Worm (Caenorhabditis elegans) whole organism, L4 larva: ENCODE measurements around the gene F53G2.3.

Experiments used
- T20F7.1 ChIP-seq: fragments of 200-800 bp; sonication (Bioruptor generic); optimal IDR thresholded peaks from 2 replicates; lab custom pipeline; 2018; ENCODE audit warnings: mild to moderate bottlenecking, missing genetic modification characterization, missing compliant biosample characterization
- ama-1 ChIP-seq: fragments of 150-350 bp; optimal IDR thresholded peaks from 2 replicates; lab custom pipeline; 2014; ENCODE audit warnings: inconsistent platforms, mixed read lengths
- daf-19 ChIP-seq: fragments of 200-800 bp; sonication (Bioruptor generic); conservative IDR thresholded peaks from 2 replicates; pipeline ENCODE4 v1.3.6; 2022; ENCODE audit warnings: missing genetic modification characterization, missing compliant biosample characterization
- dve-1 ChIP-seq: sonication (generic microtip); optimal IDR thresholded peaks from 2 replicates; lab custom pipeline; 2017; ENCODE audit warnings: antibody characterized with exemption, mild to moderate bottlenecking, missing genetic modification characterization, missing compliant biosample characterization; ENCODE audit not compliant: insufficient read depth
- egl-43 ChIP-seq: fragments of 200-800 bp; sonication (Bioruptor generic); IDR thresholded peaks from 2 replicates; pipeline ENCODE4 v1.3.6; 2022; ENCODE audit warnings: missing genetic modification reagents, missing genetic modification characterization, missing compliant biosample characterization
- fkh-10 ChIP-seq: fragments of 150-350 bp; optimal IDR thresholded peaks from 2 replicates; lab custom pipeline; 2014; ENCODE audit warnings: missing biosample characterization, missing genetic modification reagents, missing genetic modification characterization
- lin-13 ChIP-seq: fragments of 150-350 bp; optimal IDR thresholded peaks from 2 replicates; lab custom pipeline; 2014; ENCODE audit warnings: missing biosample characterization, missing genetic modification reagents, missing genetic modification characterization
- lin-15B ChIP-seq: fragments of 150-350 bp; sonication (generic microtip); optimal IDR thresholded peaks from 3 replicates; lab custom pipeline; 2014; ENCODE audit warnings: missing biosample characterization, missing genetic modification characterization
- lir-3 ChIP-seq: sonication (generic microtip); optimal IDR thresholded peaks from 2 replicates; lab custom pipeline; 2016; ENCODE audit warnings: mild to moderate bottlenecking, missing genetic modification characterization, missing compliant biosample characterization
- pqm-1 ChIP-seq: sonication (generic microtip); optimal IDR thresholded peaks from 2 replicates; lab custom pipeline; 2017; ENCODE audit warnings: missing biosample characterization, missing genetic modification characterization
- saeg-2 ChIP-seq: fragments of 200-800 bp; sonication (Bioruptor generic); IDR thresholded peaks from 2 replicates; pipeline ENCODE4 v1.3.6; 2022; ENCODE audit warnings: missing genetic modification reagents, missing genetic modification characterization, missing compliant biosample characterization
- snpc-4 ChIP-seq: fragments of 150-350 bp; optimal IDR thresholded peaks from 2 replicates; lab custom pipeline; 2014; ENCODE audit warnings: missing biosample characterization, missing genetic modification characterization

- TF ChIP-seq lir-3 (tag; lab: Kevin White, UChicago): no peak
- no peak for TF ChIP-seq fkh-10 (GFP tag; lab: Kevin White, UChicago)
- peak; percentile 27 for TF ChIP-seq ama-1 (lab: Kevin White, UChicago)
- peak; percentile 32 for TF ChIP-seq dve-1
- TF ChIP-seq egl-43: no peak
- no peak for TF ChIP-seq lin-15B (tag; lab: Kevin White, UChicago)
- TF ChIP-seq lin-13 (GFP tag; lab: Kevin White, UChicago): no peak
- TF ChIP-seq T20F7.1 (GFP tag; lab: Kevin White, UChicago): no peak
- no peak for TF ChIP-seq snpc-4 (tag; lab: Kevin White, UChicago)
- TF ChIP-seq daf-19 (GFP tag; lab: Robert Waterston, UW): no peak
- peak; percentile 32 for TF ChIP-seq pqm-1
- TF ChIP-seq saeg-2: no peak
These were observed 27.7 kb upstream of the F53G2.3 start for ce11 chrII:2452492-2452891.
